Worm (Caenorhabditis elegans): ENCODE data around the gene T28D6.4.

Gene T28D6.4

DNA sequence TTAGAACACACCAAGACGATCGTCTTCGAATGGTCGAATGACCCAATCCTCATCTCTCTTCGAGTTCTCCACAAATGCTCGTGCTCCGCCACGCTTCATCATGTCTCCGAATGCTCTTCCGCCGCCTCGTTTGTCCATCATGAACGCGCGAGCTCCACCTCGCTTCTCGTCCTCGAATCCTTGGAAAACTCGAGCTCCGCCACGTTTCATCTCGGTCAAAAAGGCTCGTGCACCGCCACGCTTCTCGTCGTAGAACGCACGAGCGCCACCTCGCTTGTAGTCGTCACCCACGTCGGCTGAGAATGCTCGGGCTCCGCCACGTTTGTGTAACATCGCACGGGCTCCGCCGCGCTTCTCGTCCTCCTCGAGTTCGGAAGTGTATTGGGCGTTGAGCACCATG lies 29.1 kb downstream of the T28D6.4 start:
- TF ChIP-seq madf-10 (tag; optimal IDR thresholded peaks at IDR 0.05): no peak
- no peak for TF ChIP-seq lsl-1 (GFP tag; optimal IDR thresholded peaks at IDR 0.05)
- TF ChIP-seq bed-1 (GFP tag; IDR thresholded peaks at IDR 0.05): 0 out of 2 replicates have a peak, but pooled peaks have one; percentile 18
- TF ChIP-seq cebp-1 (GFP tag; IDR thresholded peaks at IDR 0.05): no peak
- TF ChIP-seq cebp-1 (tag; optimal IDR thresholded peaks at IDR 0.05): no peak
- peak; percentile 95 for TF ChIP-seq zfh-2 (GFP tag; conservative IDR thresholded peaks at IDR 0.05)
- TF ChIP-seq lin-26 (GFP tag; IDR thresholded peaks at IDR 0.05): no peak
- TF ChIP-seq chd-7 (tag; optimal IDR thresholded peaks at IDR 0.05): peak; percentile 41
- TF ChIP-seq K11D2.4 (GFP tag; IDR thresholded peaks at IDR 0.05): no peak
- TF ChIP-seq Y53G8AR.9 (GFP tag; conservative IDR thresholded peaks at IDR 0.05): no peak
- no peak for TF ChIP-seq zim-3 (tag; optimal IDR thresholded peaks at IDR 0.05)
- peak; percentile 64 for TF ChIP-seq egrh-3 (GFP tag; IDR thresholded peaks at IDR 0.05)
- no peak for TF ChIP-seq nfyb-1 (GFP tag; IDR thresholded peaks at IDR 0.05)
- no peak for TF ChIP-seq B0261.1 (tag; optimal IDR thresholded peaks at IDR 0.05)
- no peak for TF ChIP-seq lin-54 (GFP tag; optimal IDR thresholded peaks at IDR 0.05)
- TF ChIP-seq ztf-6 (GFP tag; IDR thresholded peaks at IDR 0.05): no peak

DNA sequence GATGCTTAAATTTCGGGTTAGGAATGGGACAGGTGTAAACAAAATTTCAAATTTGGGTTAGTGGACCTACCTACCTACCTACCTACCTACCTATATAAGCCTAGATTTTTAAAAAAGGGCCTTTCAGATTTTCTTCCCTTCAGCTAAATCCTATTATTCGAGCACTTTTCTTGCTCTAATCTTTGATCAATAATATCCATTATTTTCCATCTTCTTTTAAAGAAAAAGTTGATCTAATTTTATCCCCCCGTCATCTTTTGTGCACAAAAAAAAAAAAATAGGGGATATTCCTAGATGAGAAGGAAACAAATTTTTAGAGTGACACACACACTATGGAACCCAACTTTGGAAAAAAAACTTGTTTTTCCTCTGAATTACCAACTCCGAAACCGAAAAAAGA lies 30.6 kb downstream of the T28D6.4 start:
- no peak for TF ChIP-seq ceh-79 (tag; optimal IDR thresholded peaks at IDR 0.05)
- TF ChIP-seq mes-4 (tag; optimal IDR thresholded peaks at IDR 0.05): no peak
- TF ChIP-seq dox-1 (GFP tag; IDR thresholded peaks at IDR 0.05): no peak
- TF ChIP-seq Y56A3A.18 (GFP tag; IDR thresholded peaks at IDR 0.05): no peak

ce11 chrIII:11391601-11392520 lies 31.6 kb downstream of the T28D6.4 start:
- TF ChIP-seq egl-44 (GFP tag; IDR thresholded peaks at IDR 0.05): 0 out of 2 replicates have a peak, but pooled peaks have one; percentile 29
- 0 out of 2 replicates have a peak, but pooled peaks have one; percentile 10 for TF ChIP-seq madf-6 (GFP tag; IDR thresholded peaks at IDR 0.05)
- no peak for TF ChIP-seq C06A6.2 (GFP tag; conservative IDR thresholded peaks at IDR 0.05)
- no peak for TF ChIP-seq D2030.7 (GFP tag; IDR thresholded peaks at IDR 0.05)

DNA sequence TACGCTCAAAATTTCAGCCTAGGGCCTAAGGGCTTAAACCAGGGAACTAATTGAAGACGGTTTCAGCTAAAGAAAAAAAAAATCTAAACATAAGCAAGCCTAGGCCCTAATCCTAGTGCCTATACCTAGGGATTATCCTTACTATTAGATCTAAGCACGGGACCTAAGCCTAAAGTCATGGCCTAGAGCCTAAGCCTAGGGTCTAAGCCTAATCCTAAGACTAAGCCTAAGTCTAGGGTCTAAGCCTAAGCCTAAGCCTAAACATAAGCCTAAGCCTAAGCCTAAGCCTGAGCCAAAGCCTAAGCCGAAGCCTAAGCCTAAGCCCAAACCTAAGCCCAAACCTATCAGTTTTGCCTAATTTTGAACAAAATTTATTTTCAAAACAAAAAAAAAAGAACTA lies 32.5 kb downstream of the T28D6.4 start:
- no peak for TF ChIP-seq pha-4 (tag; optimal IDR thresholded peaks at IDR 0.05)
- TF ChIP-seq xnd-1 (tag; optimal IDR thresholded peaks at IDR 0.05): no peak
- TF ChIP-seq F52B5.7 (tag; optimal IDR thresholded peaks at IDR 0.05): no peak
- no peak for TF ChIP-seq repo-1 (tag; optimal IDR thresholded peaks at IDR 0.05)
- no peak for TF ChIP-seq hmg-20 (GFP tag; IDR thresholded peaks at IDR 0.05)
- no peak for TF ChIP-seq mes-4 (tag; optimal IDR thresholded peaks at IDR 0.05)
- TF ChIP-seq rec-8 (tag; optimal IDR thresholded peaks at IDR 0.05): no peak
- TF ChIP-seq lag-1 (GFP tag; IDR thresholded peaks at IDR 0.05): no peak
- TF ChIP-seq F10E7.11 (tag; optimal IDR thresholded peaks at IDR 0.05): no peak
- TF ChIP-seq hsf-1 (GFP tag; IDR thresholded peaks at IDR 0.05): no peak
- TF ChIP-seq snpc-1.3 (tag; optimal IDR thresholded peaks at IDR 0.05; ENCODE audit: insufficient read depth): no peak
- no peak for TF ChIP-seq K12H6.12 (tag; optimal IDR thresholded peaks at IDR 0.05)
